Fruit fly (Drosophila melanogaster): ENCODE results near the gene Mettl3.

Gene Mettl3

dm6 chr3R:24037538-24038265 is 5.7 kb downstream of the Mettl3 start, which contains the start of gene spas (continued):
- peak; percentile 80 for TF ChIP-seq gem (tag; optimal IDR thresholded peaks at IDR 0.05)
- TF ChIP-seq sens-2 (GFP tag; IDR thresholded peaks at IDR 0.05), result peak; percentile 53; the same call in 1 of the 2 replicates
- peak; percentile 44; the same call in 1 of the 2 replicates for TF ChIP-seq CG11085 (GFP tag; IDR thresholded peaks at IDR 0.05)
- TF ChIP-seq CG14014 (GFP tag; IDR thresholded peaks at IDR 0.05), result peak; percentile 72; the same call in 1 of the 2 replicates
- TF ChIP-seq CG11247 (GFP tag; IDR thresholded peaks at IDR 0.05), result peak; percentile 53
- peak; percentile 80 for TF ChIP-seq NFAT (GFP tag; IDR thresholded peaks at IDR 0.05)
- TF ChIP-seq Bdp1 (GFP tag; optimal IDR thresholded peaks at IDR 0.05), result peak; percentile 65
- TF ChIP-seq dmrt99B (tag; optimal IDR thresholded peaks at IDR 0.05), result no peak
- no peak for TF ChIP-seq D (optimal IDR thresholded peaks at IDR 0.05)
- TF ChIP-seq D (GFP tag; optimal IDR thresholded peaks at IDR 0.05), result peak; percentile 35
- TF ChIP-seq ato (GFP tag; IDR thresholded peaks at IDR 0.05; ENCODE audit: partially characterized antibody), result peak; percentile 86
- TF ChIP-seq CG11723 (GFP tag; optimal IDR thresholded peaks at IDR 0.05), result no peak
- no peak for TF ChIP-seq en (GFP tag; optimal IDR thresholded peaks at IDR 0.05)
- peak; percentile 41 for TF ChIP-seq hkb (optimal IDR thresholded peaks at IDR 0.05)
- TF ChIP-seq hkb (GFP tag; IDR thresholded peaks at IDR 0.05), result peak; percentile 55
- no peak for TF ChIP-seq sr (GFP tag; IDR thresholded peaks at IDR 0.05)
- TF ChIP-seq zen2 (GFP tag; IDR thresholded peaks at IDR 0.05; ENCODE audit: partially characterized antibody), result peak; percentile 80
- peak; percentile 41 for TF ChIP-seq CG3838 (GFP tag; optimal IDR thresholded peaks at IDR 0.05)
- peak; percentile 95 for TF ChIP-seq Sin3A (optimal IDR thresholded peaks at IDR 0.05)
- peak; percentile 45 for TF ChIP-seq vfl (GFP tag; optimal IDR thresholded peaks at IDR 0.05)
- TF ChIP-seq CG8290 (GFP tag; optimal IDR thresholded peaks at IDR 0.05), result peak; percentile 73
- TF ChIP-seq CG8290 (tag; optimal IDR thresholded peaks at IDR 0.05), result peak in 1 of 2 experiments; percentile 83
- TF ChIP-seq CG14667 (GFP tag; IDR thresholded peaks at IDR 0.05), result peak; percentile 70
- peak; percentile 52; the same call in 1 of the 3 replicates for TF ChIP-seq Mrtf (GFP tag; IDR thresholded peaks at IDR 0.05)
- TF ChIP-seq GATAe (GFP tag; conservative IDR thresholded peaks at IDR 0.05), result no peak
- no peak for TF ChIP-seq CG6854 (GFP tag; optimal IDR thresholded peaks at IDR 0.05)
- no peak for TF ChIP-seq ham (GFP tag; IDR thresholded peaks at IDR 0.05)
- peak; percentile 26 for TF ChIP-seq oc (tag; optimal IDR thresholded peaks at IDR 0.05)
- TF ChIP-seq Myb (GFP tag; optimal IDR thresholded peaks at IDR 0.05), result peak; percentile 91
- TF ChIP-seq usp (GFP tag; optimal IDR thresholded peaks at IDR 0.05), result no peak
- TF ChIP-seq ttk (GFP tag; IDR thresholded peaks at IDR 0.05), result peak; percentile 67
- TF ChIP-seq sens (GFP tag), result peak; percentile 96
- TF ChIP-seq croc (GFP tag; conservative IDR thresholded peaks at IDR 0.05), result peak; percentile 56; the same call in 2 of the 3 replicates
- TF ChIP-seq CG42726 (GFP tag; IDR thresholded peaks at IDR 0.05; ENCODE audit: partially characterized antibody), result peak; percentile 90
- TF ChIP-seq amos (GFP tag; IDR thresholded peaks at IDR 0.05; ENCODE audit: partially characterized antibody), result peak; percentile 96
- no peak for TF ChIP-seq z (GFP tag; IDR thresholded peaks at IDR 0.05)
- peak; percentile 69 for TF ChIP-seq CG2712 (tag; optimal IDR thresholded peaks at IDR 0.05)
- TF ChIP-seq pros (GFP tag; optimal IDR thresholded peaks at IDR 0.05), result no peak
- peak; percentile 76 for TF ChIP-seq CG32532 (GFP tag; IDR thresholded peaks at IDR 0.05)
- peak; percentile 72 for TF ChIP-seq tin (GFP tag; optimal IDR thresholded peaks at IDR 0.05)
- TF ChIP-seq CG13775 (GFP tag; optimal IDR thresholded peaks at IDR 0.05), result peak; percentile 87
- TF ChIP-seq Dad (GFP tag; optimal IDR thresholded peaks at IDR 0.05), result peak; percentile 58
- TF ChIP-seq CG17612 (GFP tag; IDR thresholded peaks at IDR 0.05), result no peak
- TF ChIP-seq CG14441 (GFP tag; IDR thresholded peaks at IDR 0.05), result peak; percentile 74
- peak; percentile 31 for TF ChIP-seq CG9876 (GFP tag; optimal IDR thresholded peaks at IDR 0.05)
- TF ChIP-seq pum (GFP tag; optimal IDR thresholded peaks at IDR 0.05), result peak; percentile 80
- TF ChIP-seq BtbVII (GFP tag; optimal IDR thresholded peaks at IDR 0.05), result no peak
- no peak for TF ChIP-seq aop (GFP tag; IDR thresholded peaks at IDR 0.05)
- peak; percentile 75 for TF ChIP-seq tgo (GFP tag; IDR thresholded peaks at IDR 0.05)
- no peak for TF ChIP-seq seq (GFP tag; IDR thresholded peaks at IDR 0.05)
- TF ChIP-seq cas (GFP tag; IDR thresholded peaks at IDR 0.05), result no peak
- no peak for TF ChIP-seq p53 (GFP tag; optimal IDR thresholded peaks at IDR 0.05)

All from whole organism, embryonic.